Fruit fly (Drosophila melanogaster) whole organism: ENCODE measurements around the gene CG3071.
A peak's percentile ranks its signal among the peaks of the same experiment; 100 is the strongest.

Experiments used
- CG8478 ChIP-seq: fragments of >200 bp; optimal IDR thresholded peaks from 2 replicates; lab custom pipeline; 2018; ENCODE audit warnings: inconsistent platforms
- Dll ChIP-seq: fragments of >200 bp; optimal IDR thresholded peaks from 2 replicates; lab custom pipeline; 2017
- EcR ChIP-seq, 2 experiments: fragments of >200 bp; optimal IDR thresholded peaks; 2 replicates each; lab custom pipeline; 2017; ENCODE audit warnings: missing biosample characterization in 2 of 2, missing genetic modification characterization in 2 of 2, missing genetic modification reagents in 2 of 2
- pan ChIP-seq: fragments of >200 bp; optimal IDR thresholded peaks from 2 replicates; lab custom pipeline; 2017
- psq ChIP-seq: fragments of >200 bp; optimal IDR thresholded peaks from 2 replicates; lab custom pipeline; 2017
- usp ChIP-seq: fragments of >200 bp; optimal IDR thresholded peaks from 2 replicates; lab custom pipeline; 2017; ENCODE audit warnings: missing biosample characterization, missing genetic modification characterization, mixed read lengths

CG3071 gene

DNA sequence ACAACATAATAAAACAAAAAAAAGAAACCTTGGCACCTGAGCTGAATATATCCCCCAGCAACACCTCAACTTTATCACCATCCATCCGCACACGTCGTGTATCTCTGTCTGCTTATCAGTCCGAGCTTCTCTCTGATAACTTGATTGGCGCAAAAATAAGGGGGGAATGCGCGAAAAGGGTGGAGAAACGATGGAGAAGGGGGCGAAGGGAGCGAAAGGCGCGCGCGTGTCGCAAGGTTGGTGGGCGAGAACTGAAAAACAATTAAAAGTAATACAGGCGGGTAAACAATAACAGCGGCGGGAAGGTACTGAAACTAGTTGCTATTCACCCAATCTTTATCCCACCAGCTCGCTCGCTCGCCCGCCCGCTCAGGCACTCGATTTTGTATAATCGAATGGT, 23.6 kb downstream of the CG3071 start:
- TF ChIP-seq usp (GFP tag; lab: Kevin White, UChicago) (no peak), EcR (GFP tag; optimal IDR thresholded peaks at IDR 0.05; lab: Kevin White, UChicago) (no peak), psq (lab: Kevin White, UChicago) (no peak), Dll (no peak), pan (lab: Kevin White, UChicago) (no peak), CG8478 (lab: Kevin White, UChicago) (no peak)

DNA sequence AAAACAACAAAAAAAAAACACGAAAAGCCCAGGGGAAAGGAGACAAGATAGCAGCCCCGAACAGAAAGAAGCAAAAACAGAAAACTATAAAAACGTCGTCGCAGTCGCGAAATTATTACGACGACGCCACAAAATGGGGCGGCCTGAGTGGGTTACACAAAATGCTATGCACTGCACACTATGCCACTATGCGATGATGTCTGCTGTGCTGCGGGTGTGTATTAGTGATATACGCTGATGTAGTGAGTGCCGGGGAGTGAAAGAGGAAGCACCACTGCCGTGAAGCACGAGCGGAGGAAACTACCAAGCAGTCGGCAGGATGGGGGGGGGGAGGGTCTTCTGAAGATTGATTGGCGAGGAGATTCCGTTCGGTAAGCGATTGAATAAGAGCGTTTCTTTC, 24.3 kb downstream of the CG3071 start:
- TF ChIP-seq Dll (no peak), EcR (GFP tag; optimal IDR thresholded peaks at IDR 0.05; lab: Kevin White, UChicago) (no peak), psq (lab: Kevin White, UChicago) (no peak), CG8478 (lab: Kevin White, UChicago) (no peak), usp (GFP tag; lab: Kevin White, UChicago) (no peak), pan (lab: Kevin White, UChicago) (no peak)

DNA sequence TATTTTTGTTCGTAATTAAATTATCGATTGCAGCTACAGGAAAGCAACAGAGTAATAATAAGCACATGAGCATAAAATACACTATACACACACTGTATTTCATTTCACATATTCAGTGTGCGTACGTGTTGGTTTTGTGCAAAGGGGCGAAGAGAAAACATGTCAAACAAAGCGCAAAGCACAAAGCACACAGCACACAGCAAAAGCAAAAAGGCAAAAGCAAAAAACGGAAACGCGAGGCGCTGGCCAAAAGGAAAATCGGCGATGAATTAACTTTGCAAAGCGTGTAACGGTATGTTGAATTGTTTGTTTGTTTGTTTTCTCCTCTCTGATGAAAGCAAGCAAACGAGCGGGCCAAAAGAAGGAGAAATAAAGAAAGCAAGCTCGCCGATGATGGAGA, 25.7 kb downstream of the CG3071 start:
- TF ChIP-seq CG8478 (lab: Kevin White, UChicago): no peak
- TF ChIP-seq usp (GFP tag; lab: Kevin White, UChicago): no peak
- TF ChIP-seq pan (lab: Kevin White, UChicago): no peak
- no peak for TF ChIP-seq EcR (GFP tag; optimal IDR thresholded peaks at IDR 0.05; lab: Kevin White, UChicago)
- no peak for TF ChIP-seq Dll
- no peak for TF ChIP-seq psq (lab: Kevin White, UChicago)

DNA sequence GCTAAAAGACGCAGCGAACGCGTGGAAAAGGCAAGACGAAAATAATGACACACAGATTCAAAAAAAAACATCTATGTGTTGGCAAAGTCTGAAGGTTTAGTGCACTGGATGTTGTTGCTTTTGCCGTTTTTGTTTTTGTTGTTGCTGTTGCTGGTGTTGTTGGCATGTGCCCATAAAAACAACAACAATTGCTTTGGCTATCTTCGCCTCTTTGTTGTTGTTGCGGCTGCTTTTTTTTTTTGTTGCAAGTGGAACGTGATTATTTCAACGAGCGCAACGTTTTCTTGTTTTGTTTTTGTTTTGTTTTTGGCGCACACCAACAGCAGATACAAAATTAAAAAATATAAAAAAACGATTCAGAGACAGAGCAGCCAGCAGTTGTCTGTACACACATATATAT, 26.5 kb downstream of the CG3071 start:
- no peak for TF ChIP-seq CG8478 (lab: Kevin White, UChicago)
- TF ChIP-seq psq (lab: Kevin White, UChicago): no peak
- TF ChIP-seq Dll: no peak
- TF ChIP-seq EcR (GFP tag; optimal IDR thresholded peaks at IDR 0.05; lab: Kevin White, UChicago): peak in 1 of 2 experiments; percentile 24
- TF ChIP-seq usp (GFP tag; lab: Kevin White, UChicago): no peak

DNA sequence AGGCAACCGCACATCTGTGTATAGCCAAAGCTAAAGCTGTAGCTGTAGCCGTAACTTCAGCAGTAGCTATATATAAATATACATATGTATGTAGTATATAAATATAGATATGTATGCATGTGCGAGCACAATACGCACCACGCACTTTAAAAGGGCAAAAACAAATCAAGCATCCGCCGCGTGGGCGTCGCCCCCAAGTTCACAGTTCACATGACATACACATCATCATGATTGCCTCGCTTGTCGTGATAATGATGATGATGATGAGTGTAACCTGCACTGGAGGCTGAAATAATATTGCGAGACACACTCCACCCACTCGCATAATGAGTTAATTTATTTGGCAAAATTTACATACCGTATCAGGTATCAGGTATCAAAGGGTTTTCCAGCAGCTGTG, 28.4 kb downstream of the CG3071 start:
- no peak for TF ChIP-seq CG8478 (lab: Kevin White, UChicago)
- no peak for TF ChIP-seq pan (lab: Kevin White, UChicago)
- TF ChIP-seq psq (lab: Kevin White, UChicago): no peak
- no peak for TF ChIP-seq usp (GFP tag; lab: Kevin White, UChicago)
- TF ChIP-seq Dll: no peak
- TF ChIP-seq EcR (GFP tag; optimal IDR thresholded peaks at IDR 0.05; lab: Kevin White, UChicago): no peak

DNA sequence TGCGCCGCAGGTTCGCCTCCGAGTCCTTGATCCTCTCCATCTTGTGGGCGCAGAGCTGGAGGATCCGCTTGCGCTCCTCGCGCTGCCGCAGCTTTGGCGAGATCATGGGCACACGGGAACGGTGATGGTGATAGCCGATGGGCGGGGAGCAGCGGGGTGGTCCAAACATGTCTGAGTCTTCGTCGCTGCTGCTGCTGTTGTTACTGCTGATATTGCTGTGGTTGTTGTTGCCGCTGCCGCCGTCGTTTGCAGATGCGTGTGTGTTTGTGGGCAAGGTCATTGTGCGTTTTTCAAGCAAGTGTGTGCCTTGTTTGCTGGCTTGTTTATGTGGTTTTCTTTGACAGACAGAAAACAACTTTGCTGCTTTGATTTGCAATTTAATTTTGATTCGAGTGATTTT, 29.8 kb downstream of the CG3071 start:
- no peak for TF ChIP-seq EcR (GFP tag; optimal IDR thresholded peaks at IDR 0.05; lab: Kevin White, UChicago)
- no peak for TF ChIP-seq psq (lab: Kevin White, UChicago)
- no peak for TF ChIP-seq pan (lab: Kevin White, UChicago)
- no peak for TF ChIP-seq Dll
- no peak for TF ChIP-seq usp (GFP tag; lab: Kevin White, UChicago)

DNA sequence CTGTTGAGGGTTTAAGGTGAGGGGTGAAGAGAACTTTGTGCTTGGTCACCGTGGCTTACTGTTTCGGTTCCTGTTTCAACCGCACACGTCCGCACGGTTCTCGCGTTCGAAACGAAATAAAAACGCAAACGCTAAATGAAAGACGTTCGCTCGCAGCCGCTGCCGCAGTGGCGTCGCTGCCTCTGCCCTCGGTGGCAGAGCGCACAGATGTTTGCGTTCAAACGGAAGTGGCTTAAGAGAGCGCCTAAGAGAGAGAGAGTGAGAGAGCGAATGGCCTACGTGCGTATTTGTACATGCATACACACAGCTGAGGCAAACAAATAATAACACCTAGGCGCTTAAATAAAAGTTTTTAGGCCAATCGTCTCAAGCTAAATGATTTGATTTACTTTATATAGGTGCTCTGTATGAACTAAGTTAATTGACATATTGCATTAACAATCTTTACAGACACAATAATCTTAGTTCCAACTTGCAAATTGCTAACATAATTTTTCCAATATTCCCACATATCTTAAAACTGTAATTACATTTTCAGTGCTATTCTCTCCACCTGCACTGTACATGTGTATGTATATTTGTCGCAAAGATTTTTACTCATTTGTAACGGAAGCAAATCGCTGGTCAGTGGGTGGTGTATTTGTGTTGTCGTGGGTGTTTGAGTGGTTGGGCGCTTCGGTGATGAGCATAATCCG, 30.8 kb downstream of the CG3071 start, which contains the start of gene CG2865:
Gene CG2865 (minus strand): TSS at position 118 of the 695 bp plus-strand sequence.
- no peak for TF ChIP-seq EcR (GFP tag; optimal IDR thresholded peaks at IDR 0.05; lab: Kevin White, UChicago)
- no peak for TF ChIP-seq psq (lab: Kevin White, UChicago)
- peak; percentile 38 for TF ChIP-seq Dll

DNA sequence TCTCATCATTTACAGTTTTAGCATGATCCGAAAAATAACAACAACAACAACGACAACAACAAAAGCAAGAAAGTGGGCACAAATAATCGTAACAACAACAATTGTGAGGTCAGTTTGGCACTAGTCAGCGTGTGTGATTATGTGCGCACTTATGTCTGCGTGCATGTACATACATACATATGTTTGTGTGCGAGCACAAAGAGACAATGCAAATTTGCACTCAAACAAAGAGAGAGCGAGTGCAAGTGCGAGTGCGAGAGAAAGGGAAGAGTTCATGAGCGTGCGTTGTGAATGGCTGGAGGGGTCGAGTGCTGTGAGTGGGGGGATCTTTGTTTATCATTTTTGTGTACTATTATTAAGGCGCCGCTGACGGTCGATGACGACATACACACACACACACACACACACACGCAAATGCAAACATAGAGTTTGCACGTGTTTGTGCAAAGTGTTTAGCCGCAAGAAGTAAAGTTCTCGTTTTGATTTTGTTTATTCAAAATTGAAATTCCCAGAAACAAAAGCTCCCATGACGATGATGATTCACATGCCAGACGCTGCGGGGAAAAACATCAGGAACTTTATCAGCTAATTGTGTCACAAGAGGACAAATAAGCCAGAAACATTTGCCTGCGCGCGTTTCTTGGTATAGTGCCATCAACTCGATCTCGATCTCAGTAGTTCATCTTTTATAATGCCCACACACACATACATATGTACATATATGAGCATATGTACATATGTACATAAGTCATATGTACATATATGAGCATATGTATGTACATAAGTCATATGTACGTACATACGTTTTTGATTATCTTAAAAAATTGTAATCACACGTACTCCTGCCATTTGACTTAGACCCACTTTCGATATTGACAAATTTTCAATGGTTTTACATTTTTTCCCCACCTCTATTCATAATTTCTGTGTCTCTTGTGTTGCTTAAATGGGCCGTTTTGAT, 32.1 kb downstream of the CG3071 start:
- TF ChIP-seq EcR (GFP tag; optimal IDR thresholded peaks at IDR 0.05; lab: Kevin White, UChicago) (peak in 1 of 2 experiments; percentile 34), psq (lab: Kevin White, UChicago) (no peak), Dll (peak; percentile 49), CG8478 (lab: Kevin White, UChicago) (no peak), pan (lab: Kevin White, UChicago) (no peak), usp (GFP tag; lab: Kevin White, UChicago) (no peak)

DNA sequence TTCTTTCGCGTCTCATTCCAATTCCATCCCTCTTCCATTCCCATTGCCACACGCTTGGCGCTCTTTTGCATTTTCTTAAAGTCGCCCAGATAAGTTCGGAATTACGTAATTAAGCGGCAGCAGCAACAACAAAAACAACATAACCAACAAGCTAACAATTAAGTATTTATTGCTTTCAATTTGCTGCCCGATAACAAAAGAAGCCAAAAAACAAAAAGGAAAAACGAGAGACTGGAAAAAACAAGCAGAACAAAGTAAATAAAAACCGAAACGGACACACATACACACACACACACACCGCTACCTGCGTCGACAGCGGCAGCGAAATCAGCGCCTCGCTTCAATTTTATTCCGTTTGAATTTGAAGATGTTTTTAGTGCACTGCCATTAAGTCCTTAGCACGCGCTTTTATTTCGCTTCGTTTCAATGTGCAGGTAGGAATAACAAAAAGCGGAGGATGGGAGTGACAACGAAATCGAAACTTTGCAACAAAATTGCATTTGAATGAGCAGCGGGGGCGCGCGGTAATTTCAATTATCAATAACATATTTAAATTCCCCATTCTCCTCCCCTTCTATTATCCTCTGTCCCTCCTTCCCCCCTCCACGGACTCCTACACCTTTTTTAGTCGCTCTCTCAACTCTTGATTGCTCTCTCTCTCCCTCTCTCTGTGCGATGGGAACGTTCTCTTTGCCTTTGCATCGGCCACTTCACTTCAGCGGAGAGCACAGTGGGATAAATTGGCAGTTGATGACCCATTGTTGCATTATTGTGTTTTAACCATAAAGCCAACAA, 33.0 kb downstream of the CG3071 start, which contains the start of gene Raf:
Gene Raf (plus strand): TSS at position 32 of the 795 bp plus-strand sequence.
- TF ChIP-seq Dll (peak; percentile 77), EcR (GFP tag; optimal IDR thresholded peaks at IDR 0.05; lab: Kevin White, UChicago) (no peak)

DNA sequence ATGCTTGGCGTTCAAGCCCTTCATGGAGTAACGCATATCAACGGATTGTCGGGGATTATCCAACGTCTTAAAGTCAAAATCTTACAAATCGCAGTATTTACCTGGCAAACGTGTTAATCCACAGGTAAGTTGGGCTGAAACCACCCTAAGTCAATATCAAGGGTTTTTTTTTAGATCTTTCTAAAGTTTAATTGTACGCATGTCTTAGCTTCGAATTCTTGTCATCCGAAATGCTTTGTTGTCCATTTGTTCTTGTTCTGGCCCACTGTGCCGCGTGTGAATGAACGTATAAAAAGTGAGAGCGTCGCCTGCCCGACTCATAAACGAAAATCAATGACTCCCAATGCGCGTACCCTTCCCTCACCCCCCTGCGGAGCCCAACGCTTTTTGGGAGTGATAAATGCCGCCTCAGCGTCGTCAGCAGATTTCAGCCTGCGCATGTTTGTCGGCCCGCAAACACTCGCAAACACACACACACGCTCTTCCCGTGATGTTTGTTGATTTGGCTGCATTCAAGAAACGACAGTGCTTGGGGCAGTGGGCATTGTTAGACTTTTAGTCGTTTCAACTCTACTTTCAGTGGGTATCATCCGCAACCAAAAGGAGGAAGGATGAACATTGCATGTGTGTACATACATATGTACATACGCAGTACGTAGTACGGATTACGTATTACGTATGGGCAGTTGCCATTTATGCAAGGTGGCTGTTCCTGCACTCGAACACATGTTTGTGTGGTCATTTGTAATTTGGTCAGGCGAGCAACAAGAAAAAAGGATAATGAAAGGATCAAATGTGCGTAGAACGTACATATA, 33.8 kb downstream of the CG3071 start:
- TF ChIP-seq usp (GFP tag; lab: Kevin White, UChicago): no peak
- no peak for TF ChIP-seq Dll
- no peak for TF ChIP-seq psq (lab: Kevin White, UChicago)
- TF ChIP-seq EcR (GFP tag; optimal IDR thresholded peaks at IDR 0.05; lab: Kevin White, UChicago): peak; percentile 21 to 66
